Worm (Caenorhabditis elegans): ENCODE results near the gene srd-39.

DNA sequence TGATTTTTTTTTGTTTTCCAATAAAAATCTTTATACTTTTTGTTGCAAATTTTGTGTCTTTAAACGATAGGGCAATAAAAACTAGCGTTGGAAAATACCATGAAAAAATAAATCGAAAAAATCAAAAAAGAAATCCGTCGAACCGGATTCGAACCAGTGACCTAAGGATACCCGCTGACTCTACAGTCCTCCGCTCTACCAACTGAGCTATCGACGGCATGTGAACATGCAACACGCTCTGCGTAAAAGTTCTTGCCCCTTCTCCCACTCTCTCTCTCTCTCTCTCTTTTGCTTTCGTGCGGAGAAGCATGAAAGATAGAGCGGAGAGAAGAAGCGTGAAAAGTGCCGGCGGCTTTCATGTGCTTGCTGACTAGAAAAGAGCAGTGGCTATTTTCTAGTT lies 35.9 kb downstream of the srd-39 start:
- peak; percentile 88 for TF ChIP-seq ztf-29 (GFP tag; IDR thresholded peaks at IDR 0.05)
- peak; percentile 92 for TF ChIP-seq flt-1 (GFP tag; IDR thresholded peaks at IDR 0.05)
- peak; percentile 28 for TF ChIP-seq med-1 (GFP tag; optimal IDR thresholded peaks at IDR 0.05; ENCODE audit: insufficient read depth)
- peak; percentile 92 for TF ChIP-seq tab-1 (GFP tag; IDR thresholded peaks at IDR 0.05)
- TF ChIP-seq cog-1 (tag; optimal IDR thresholded peaks at IDR 0.05) = peak; percentile 44
- TF ChIP-seq ref-1 (GFP tag; conservative IDR thresholded peaks at IDR 0.05) = peak; percentile 77
- TF ChIP-seq ztf-23 (GFP tag; IDR thresholded peaks at IDR 0.05) = peak; percentile 94
- peak; percentile 90 for TF ChIP-seq klf-2 (GFP tag; conservative IDR thresholded peaks at IDR 0.05)
- peak; percentile 89 for TF ChIP-seq T22C8.4 (GFP tag; IDR thresholded peaks at IDR 0.05)
